Worm (Caenorhabditis elegans) whole organism, early embryonic: ENCODE data around the gene F23F1.6.

ENCODE experiments used
- B0310.2 ChIP-seq: sonication (generic microtip); optimal IDR thresholded peaks from 2 replicates; lab custom pipeline; 2016; ENCODE audit warnings: mild to moderate bottlenecking, missing genetic modification characterization, missing compliant biosample characterization
- F13C5.2 ChIP-seq: sonication (generic microtip); optimal IDR thresholded peaks from 2 replicates; lab custom pipeline; 2017; ENCODE audit warnings: mild to moderate bottlenecking, missing genetic modification characterization, inconsistent platforms, missing compliant biosample characterization
- aly-1 ChIP-seq: sonication (generic microtip); optimal IDR thresholded peaks from 2 replicates; lab custom pipeline; 2016; ENCODE audit warnings: missing genetic modification characterization, missing compliant biosample characterization
- ama-1 ChIP-seq: fragments of 150-350 bp; optimal IDR thresholded peaks from 2 replicates; lab custom pipeline; 2014
- ceh-13 ChIP-seq: fragments of 200-800 bp; sonication (Bioruptor generic); optimal IDR thresholded peaks from 2 replicates; lab custom pipeline; 2018; ENCODE audit warnings: mild to moderate bottlenecking, missing genetic modification characterization, missing compliant biosample characterization
- ceh-36 ChIP-seq: sonication (generic microtip); optimal IDR thresholded peaks from 2 replicates; lab custom pipeline; 2016; ENCODE audit warnings: missing genetic modification characterization, inconsistent platforms, missing compliant biosample characterization
- ets-7 ChIP-seq: sonication (generic microtip); optimal IDR thresholded peaks from 2 replicates; lab custom pipeline; 2016; ENCODE audit warnings: missing genotype, missing genetic modification characterization, missing compliant biosample characterization
- flt-1 ChIP-seq: fragments of 200-800 bp; sonication (Bioruptor generic); IDR thresholded peaks from 2 replicates; pipeline ENCODE4 v1.3.6; 2022; ENCODE audit warnings: missing genetic modification characterization, missing compliant biosample characterization
- hmbx-1 ChIP-seq: sonication (generic microtip); optimal IDR thresholded peaks from 2 replicates; lab custom pipeline; 2016; ENCODE audit warnings: mild to moderate bottlenecking, missing genetic modification characterization, missing compliant biosample characterization
- hmg-4 ChIP-seq: fragments of 200-800 bp; sonication (Bioruptor generic); optimal IDR thresholded peaks from 2 replicates; lab custom pipeline; 2018; ENCODE audit warnings: mild to moderate bottlenecking, missing genetic modification characterization, missing compliant biosample characterization
- hnd-1 ChIP-seq: sonication (generic microtip); optimal IDR thresholded peaks from 2 replicates; lab custom pipeline; 2016; ENCODE audit warnings: missing genetic modification characterization, missing compliant biosample characterization
- pes-1 ChIP-seq: fragments of 200-800 bp; sonication (Bioruptor generic); IDR thresholded peaks from 2 replicates; pipeline ENCODE4 v1.3.6; 2022; ENCODE audit warnings: missing genetic modification reagents, missing genetic modification characterization, missing compliant biosample characterization
- scrt-1 ChIP-seq: fragments of 200-800 bp; sonication (Bioruptor generic); IDR thresholded peaks from 2 replicates; pipeline ENCODE4 v1.3.6; 2022; ENCODE audit warnings: missing genetic modification characterization, missing compliant biosample characterization
- sea-1 ChIP-seq: fragments of 200-800 bp; sonication (Bioruptor generic); conservative IDR thresholded peaks from 2 replicates; pipeline ENCODE4 v1.3.6; 2022; ENCODE audit warnings: missing genetic modification characterization, missing compliant biosample characterization
- tbx-11 ChIP-seq: fragments of 200-800 bp; sonication (Bioruptor generic); IDR thresholded peaks from 2 replicates; pipeline ENCODE4 v1.3.6; 2022; ENCODE audit warnings: missing genetic modification characterization, missing compliant biosample characterization
- tbx-37 ChIP-seq: fragments of 200-800 bp; sonication (Bioruptor generic); conservative IDR thresholded peaks from 2 replicates; pipeline ENCODE4 v1.3.6; 2022; ENCODE audit warnings: missing genetic modification reagents, missing genetic modification characterization, missing compliant biosample characterization
- tra-4 ChIP-seq: sonication (generic microtip); optimal IDR thresholded peaks from 2 replicates; lab custom pipeline; 2017; ENCODE audit warnings: missing genetic modification characterization, missing compliant biosample characterization

F23F1.6 gene

ce11 chrII:37213-37612 is at the start of gene F23F1.6:
Gene F23F1.6 (minus strand): TSS chrII:37313.
- TF ChIP-seq B0310.2 (tag; lab: Kevin White, UChicago) (no peak), tra-4 (tag; lab: Kevin White, UChicago) (no peak), hmbx-1 (tag; lab: Kevin White, UChicago) (no peak), F13C5.2 (tag; lab: Kevin White, UChicago) (no peak), ama-1 (lab: Kevin White, UChicago) (no peak), flt-1 (GFP tag; lab: Robert Waterston, UW) (no peak)

ce11 chrII:86794-87193 is 49.7 kb upstream of the F23F1.6 start:
- TF ChIP-seq hmbx-1 (tag; lab: Kevin White, UChicago): no peak
- TF ChIP-seq scrt-1 (GFP tag; lab: Robert Waterston, UW): no peak
- no peak for TF ChIP-seq ets-7
- no peak for TF ChIP-seq hmg-4 (GFP tag; lab: Kevin White, UChicago)
- no peak for TF ChIP-seq F13C5.2 (tag; lab: Kevin White, UChicago)
- TF ChIP-seq ceh-36 (tag; lab: Kevin White, UChicago): no peak

- no peak for TF ChIP-seq tbx-11
Observed at ce11 chrII:84134-84533, 47.0 kb upstream of the F23F1.6 start, which contains the start of gene C50D2.6. Gene C50D2.6 (plus strand): TSS chrII:84434.

ce11 chrII:79166-79565 is 42.1 kb upstream of the F23F1.6 start, which contains the start of gene C23H3.9:
Gene C23H3.9 (minus strand): TSS chrII:79266.
- no peak for TF ChIP-seq tbx-11
- TF ChIP-seq tra-4 (tag; lab: Kevin White, UChicago): no peak

ce11 chrII:76662-77061 is 39.5 kb upstream of the F23F1.6 start:
- TF ChIP-seq ceh-13 (GFP tag; lab: Kevin White, UChicago) (no peak), hnd-1 (tag; lab: Kevin White, UChicago) (no peak), tbx-37 (GFP tag; lab: Robert Waterston, UW) (no peak), scrt-1 (GFP tag; lab: Robert Waterston, UW) (no peak), ama-1 (lab: Kevin White, UChicago) (no peak)

ce11 chrII:75831-76230 is 38.7 kb upstream of the F23F1.6 start:
- TF ChIP-seq aly-1 (tag; lab: Kevin White, UChicago) (no peak), hmg-4 (GFP tag; lab: Kevin White, UChicago) (no peak), ceh-36 (tag; lab: Kevin White, UChicago) (no peak), ama-1 (lab: Kevin White, UChicago) (no peak), ceh-13 (GFP tag; lab: Kevin White, UChicago) (no peak), F13C5.2 (tag; lab: Kevin White, UChicago) (no peak), pes-1 (GFP tag; lab: Robert Waterston, UW) (no peak), sea-1 (GFP tag; lab: Robert Waterston, UW) (no peak), tbx-37 (GFP tag; lab: Robert Waterston, UW) (no peak), hnd-1 (tag; lab: Kevin White, UChicago) (no peak), ets-7 (no peak), scrt-1 (GFP tag; lab: Robert Waterston, UW) (no peak), flt-1 (GFP tag; lab: Robert Waterston, UW) (no peak), tbx-11 (no peak), tra-4 (tag; lab: Kevin White, UChicago) (no peak), B0310.2 (tag; lab: Kevin White, UChicago) (no peak), hmbx-1 (tag; lab: Kevin White, UChicago) (no peak)

ce11 chrII:73892-74291 is 36.8 kb upstream of the F23F1.6 start:
- TF ChIP-seq tbx-37 (GFP tag; lab: Robert Waterston, UW) (no peak), hnd-1 (tag; lab: Kevin White, UChicago) (no peak), F13C5.2 (tag; lab: Kevin White, UChicago) (no peak), ets-7 (no peak), ama-1 (lab: Kevin White, UChicago) (no peak), tra-4 (tag; lab: Kevin White, UChicago) (no peak), flt-1 (GFP tag; lab: Robert Waterston, UW) (no peak), ceh-13 (GFP tag; lab: Kevin White, UChicago) (no peak), pes-1 (GFP tag; lab: Robert Waterston, UW) (no peak), hmbx-1 (tag; lab: Kevin White, UChicago) (no peak)

- TF ChIP-seq aly-1 (tag; lab: Kevin White, UChicago): no peak
- TF ChIP-seq flt-1 (GFP tag; lab: Robert Waterston, UW): no peak
- TF ChIP-seq F13C5.2 (tag; lab: Kevin White, UChicago): no peak
- no peak for TF ChIP-seq ets-7
- no peak for TF ChIP-seq hmbx-1 (tag; lab: Kevin White, UChicago)
- TF ChIP-seq hnd-1 (tag; lab: Kevin White, UChicago): no peak
- TF ChIP-seq scrt-1 (GFP tag; lab: Robert Waterston, UW): no peak
- no peak for TF ChIP-seq ceh-36 (tag; lab: Kevin White, UChicago)
- TF ChIP-seq hmg-4 (GFP tag; lab: Kevin White, UChicago): no peak
- no peak for TF ChIP-seq tbx-11
- no peak for TF ChIP-seq sea-1 (GFP tag; lab: Robert Waterston, UW)
- TF ChIP-seq pes-1 (GFP tag; lab: Robert Waterston, UW): no peak
- TF ChIP-seq ceh-13 (GFP tag; lab: Kevin White, UChicago): no peak
- TF ChIP-seq B0310.2 (tag; lab: Kevin White, UChicago): no peak
- no peak for TF ChIP-seq tbx-37 (GFP tag; lab: Robert Waterston, UW)
Observed at ce11 chrII:73329-73728, 36.2 kb upstream of the F23F1.6 start.
